Fruit fly (Drosophila melanogaster) whole organism, embryonic: ENCODE data around the gene lbl.

Experiments
- Atf3 ChIP-seq: fragments of 200-800 bp; sonication (Bioruptor generic); optimal IDR thresholded peaks from 3 replicates; lab custom pipeline; 2016; ENCODE audit warnings: missing biosample characterization, missing genetic modification characterization
- B-H1 ChIP-seq: fragments of 200-800 bp; sonication (Bioruptor generic); IDR thresholded peaks from 3 replicates; pipeline ENCODE4 v1.3.6; 2022; ENCODE audit warnings: missing biosample characterization, missing genetic modification characterization
- CG10274 ChIP-seq: fragments of 200-800 bp; sonication (Bioruptor generic); optimal IDR thresholded peaks from 3 replicates; lab custom pipeline; 2017; ENCODE audit warnings: missing biosample characterization, mild to moderate bottlenecking, missing genetic modification characterization
- CG10321 ChIP-seq: fragments of 200-800 bp; sonication (Bioruptor generic); IDR thresholded peaks from 2 replicates; pipeline ENCODE4 v1.3.6; 2022; ENCODE audit warnings: missing biosample characterization, missing genetic modification characterization
- CG12769 ChIP-seq: fragments of 200-800 bp; sonication (Bioruptor generic); optimal IDR thresholded peaks from 2 replicates; lab custom pipeline; 2019; ENCODE audit warnings: missing biosample characterization, mild to moderate bottlenecking, missing genetic modification characterization, moderate library complexity
- CG15011 ChIP-seq: fragments of 200-800 bp; sonication (Bioruptor generic); optimal IDR thresholded peaks from 3 replicates; lab custom pipeline; 2018; ENCODE audit warnings: missing biosample characterization, mild to moderate bottlenecking, missing genetic modification characterization
- CG15073 ChIP-seq: fragments of 200-800 bp; sonication (Bioruptor generic); optimal IDR thresholded peaks from 2 replicates; lab custom pipeline; 2016; ENCODE audit warnings: missing biosample characterization, missing genetic modification characterization
- CG17829 ChIP-seq: fragments of 200-800 bp; optimal IDR thresholded peaks from 2 replicates; lab custom pipeline; 2019; ENCODE audit warnings: missing biosample characterization, mild to moderate bottlenecking, missing genetic modification characterization, moderate library complexity
- CG7271 ChIP-seq: fragments of 200-800 bp; sonication (Bioruptor generic); optimal IDR thresholded peaks from 2 replicates; lab custom pipeline; 2018; ENCODE audit warnings: missing biosample characterization, mild to moderate bottlenecking, missing genetic modification characterization, moderate library complexity
- CG9727 ChIP-seq: fragments of 200-800 bp; sonication (Bioruptor generic); optimal IDR thresholded peaks from 3 replicates; lab custom pipeline; 2017; ENCODE audit warnings: missing biosample characterization, mild to moderate bottlenecking, missing genetic modification characterization
- Drgx ChIP-seq: fragments of 200-800 bp; sonication (Bioruptor generic); IDR thresholded peaks from 2 replicates; pipeline ENCODE4 v1.3.6; 2022; ENCODE audit warnings: missing biosample characterization, missing genetic modification characterization
- E2f1 ChIP-seq: fragments of 200-800 bp; sonication (Bioruptor generic); IDR thresholded peaks from 2 replicates; pipeline ENCODE4 v1.3.6; 2022; ENCODE audit warnings: missing biosample characterization, missing genetic modification characterization
- Elba2 ChIP-seq: fragments of 200-800 bp; sonication (Bioruptor generic); optimal IDR thresholded peaks from 3 replicates; lab custom pipeline; 2016; ENCODE audit warnings: missing biosample characterization, missing genetic modification characterization
- Fer1 ChIP-seq: fragments of 200-800 bp; sonication (Bioruptor generic); optimal IDR thresholded peaks from 2 replicates; lab custom pipeline; 2017; ENCODE audit warnings: missing biosample characterization, mild to moderate bottlenecking, missing genetic modification characterization
- Gsc ChIP-seq: fragments of 200-800 bp; sonication (Bioruptor generic); IDR thresholded peaks from 2 replicates; pipeline ENCODE4 v1.3.6; 2022; ENCODE audit warnings: missing biosample characterization, missing genetic modification characterization
- H15 ChIP-seq: fragments of 200-800 bp; sonication (Bioruptor generic); IDR thresholded peaks from 3 replicates; pipeline ENCODE4 v1.3.6; 2022; ENCODE audit warnings: missing biosample characterization, missing genetic modification characterization
- Nf-YC ChIP-seq: fragments of 200-800 bp; optimal IDR thresholded peaks from 3 replicates; lab custom pipeline; 2019; ENCODE audit warnings: missing biosample characterization, mild to moderate bottlenecking, missing genetic modification characterization, moderate library complexity
- Oli ChIP-seq: fragments of 200-800 bp; sonication (Bioruptor generic); optimal IDR thresholded peaks from 2 replicates; lab custom pipeline; 2018; ENCODE audit warnings: missing biosample characterization, mild to moderate bottlenecking, missing genetic modification characterization, moderate library complexity
- Rx ChIP-seq: fragments of 200-800 bp; sonication (Bioruptor generic); IDR thresholded peaks from 2 replicates; pipeline ENCODE4 v1.3.6; 2022; ENCODE audit warnings: missing biosample characterization, missing genetic modification characterization
- Sin3A ChIP-seq: fragments of >200 bp; optimal IDR thresholded peaks from 2 replicates; lab custom pipeline; 2018
- ac ChIP-seq: fragments of 200-800 bp; sonication (Bioruptor generic); optimal IDR thresholded peaks from 3 replicates; lab custom pipeline; 2017; ENCODE audit warnings: missing biosample characterization, mild to moderate bottlenecking, missing genetic modification characterization
- amos ChIP-seq: fragments of 200-800 bp; sonication (Bioruptor generic); IDR thresholded peaks from 2 replicates; pipeline ENCODE4 v1.3.6; 2022; ENCODE audit warnings: missing biosample characterization, missing genetic modification characterization; ENCODE audit not compliant: partially characterized antibody
- az2 ChIP-seq: fragments of 200-800 bp; sonication (Bioruptor generic); optimal IDR thresholded peaks from 3 replicates; lab custom pipeline; 2016; ENCODE audit warnings: missing biosample characterization, missing genetic modification characterization
- corto ChIP-seq: fragments of 200-800 bp; sonication (Bioruptor generic); optimal IDR thresholded peaks from 2 replicates; lab custom pipeline; 2016; ENCODE audit warnings: missing biosample characterization, mild to moderate bottlenecking, missing genetic modification characterization, moderate library complexity
- crp ChIP-seq, 2 experiments: fragments of 200-800 bp; sonication (Bioruptor generic); optimal IDR thresholded peaks; 2 replicates in 1 of 2; 3 replicates in 1 of 2; lab custom pipeline; 2017; ENCODE audit warnings: missing biosample characterization in 2 of 2, missing genetic modification characterization in 2 of 2, mild to moderate bottlenecking in 1 of 2, moderate library complexity in 1 of 2
- cwo ChIP-seq: fragments of 200-800 bp; sonication (Bioruptor generic); optimal IDR thresholded peaks from 3 replicates; lab custom pipeline; 2017; ENCODE audit warnings: missing biosample characterization, missing genetic modification characterization, mild to moderate bottlenecking, moderate library complexity, missing genetic modification reagents
- eyg ChIP-seq: fragments of 200-800 bp; sonication (Bioruptor generic); optimal IDR thresholded peaks from 3 replicates; lab custom pipeline; 2016; ENCODE audit warnings: missing biosample characterization, missing genetic modification characterization
- gt ChIP-seq: fragments of 200-800 bp; sonication (Bioruptor generic); IDR thresholded peaks from 2 replicates; pipeline ENCODE4 v1.3.6; 2022; ENCODE audit warnings: missing biosample characterization, missing genetic modification characterization
- hb ChIP-seq: fragments of 200-800 bp; sonication (Bioruptor generic); IDR thresholded peaks from 3 replicates; pipeline ENCODE4 v1.3.6; 2022; ENCODE audit warnings: missing biosample characterization, missing genetic modification characterization; ENCODE audit not compliant: partially characterized antibody
- jumu ChIP-seq: fragments of 200-800 bp; sonication (Bioruptor generic); optimal IDR thresholded peaks from 3 replicates; lab custom pipeline; 2016; ENCODE audit warnings: missing biosample characterization, missing genetic modification characterization
- nau ChIP-seq: fragments of 200-800 bp; sonication (Bioruptor generic); optimal IDR thresholded peaks from 3 replicates; lab custom pipeline; 2017; ENCODE audit warnings: missing biosample characterization, mild to moderate bottlenecking, missing genetic modification characterization, missing genetic modification reagents
- org-1 ChIP-seq: fragments of 200-800 bp; sonication (Bioruptor generic); optimal IDR thresholded peaks from 2 replicates; lab custom pipeline; 2017; ENCODE audit warnings: missing biosample characterization, missing genetic modification characterization
- p53 ChIP-seq: fragments of 200-800 bp; sonication (Bioruptor generic); optimal IDR thresholded peaks from 2 replicates; lab custom pipeline; 2016; ENCODE audit warnings: missing biosample characterization, missing genetic modification characterization
- schlank ChIP-seq: fragments of 200-800 bp; sonication (Bioruptor generic); optimal IDR thresholded peaks from 2 replicates; lab custom pipeline; 2018; ENCODE audit warnings: missing biosample characterization, mild to moderate bottlenecking, missing genetic modification characterization
- sd ChIP-seq: fragments of 200-800 bp; sonication (Bioruptor generic); optimal IDR thresholded peaks from 3 replicates; lab custom pipeline; 2018; ENCODE audit warnings: missing biosample characterization, mild to moderate bottlenecking, missing genetic modification characterization, moderate library complexity
- sqz ChIP-seq: fragments of 200-800 bp; sonication (Bioruptor generic); optimal IDR thresholded peaks from 3 replicates; lab custom pipeline; 2018; ENCODE audit warnings: missing biosample characterization, mild to moderate bottlenecking, missing genetic modification characterization
- ssp ChIP-seq: fragments of 200-800 bp; sonication (Bioruptor generic); IDR thresholded peaks from 2 replicates; pipeline ENCODE4 v1.3.6; 2022; ENCODE audit warnings: missing biosample characterization, missing genetic modification characterization
- ttk ChIP-seq: fragments of 200-800 bp; sonication (Bioruptor generic); IDR thresholded peaks from 2 replicates; pipeline ENCODE4 v2.1.2; 2022; ENCODE audit warnings: missing biosample characterization, missing genetic modification characterization
- wor ChIP-seq: fragments of 200-800 bp; sonication (Bioruptor generic); IDR thresholded peaks from 2 replicates; pipeline ENCODE4 v1.3.6; 2022; ENCODE audit warnings: missing biosample characterization, missing genetic modification characterization
- zfh1 ChIP-seq: fragments of 200-800 bp; sonication (Bioruptor generic); IDR thresholded peaks from 3 replicates; pipeline ENCODE4 v1.3.6; 2022; ENCODE audit warnings: missing biosample characterization, missing genetic modification characterization

The lbl gene

dm6 chr3R:21446334-21446733 is 12.4 kb upstream of the lbl start, which contains the start of gene lbe (continued):
- TF ChIP-seq H15 (GFP tag; lab: Robert Waterston, UW), result no peak
- no peak for TF ChIP-seq corto
- peak; percentile 97 for TF ChIP-seq CG10321
- no peak for TF ChIP-seq ac
- no peak for TF ChIP-seq E2f1 (GFP tag; lab: Robert Waterston, UW)
- TF ChIP-seq zfh1 (GFP tag; lab: Robert Waterston, UW), result no peak
- peak; percentile 100 for TF ChIP-seq Nf-YC (tag; lab: Kevin White, UChicago)
- peak; percentile 29 for TF ChIP-seq CG17829 (tag; lab: Kevin White, UChicago)
- TF ChIP-seq sd (tag; lab: Kevin White, UChicago), result peak; percentile 31
- no peak for TF ChIP-seq cwo (GFP tag; lab: Kevin White, UChicago)
- TF ChIP-seq Elba2 (GFP tag; lab: Kevin White, UChicago), result no peak
- TF ChIP-seq ssp (GFP tag; lab: Robert Waterston, UW), result no peak
- no peak for TF ChIP-seq CG12769 (tag; lab: Kevin White, UChicago)
- TF ChIP-seq jumu (GFP tag; lab: Kevin White, UChicago), result no peak
- no peak for TF ChIP-seq Rx (GFP tag; lab: Robert Waterston, UW)
- no peak for TF ChIP-seq CG10274 (GFP tag; lab: Kevin White, UChicago)
- no peak for TF ChIP-seq Sin3A
- TF ChIP-seq az2 (GFP tag; lab: Kevin White, UChicago), result no peak
- TF ChIP-seq wor (GFP tag; lab: Robert Waterston, UW), result no peak
- no peak for TF ChIP-seq Oli (tag; lab: Kevin White, UChicago)
- no peak for TF ChIP-seq nau
- TF ChIP-seq p53 (GFP tag; lab: Kevin White, UChicago), result no peak
- no peak for TF ChIP-seq Atf3 (GFP tag; lab: Kevin White, UChicago)
- peak; percentile 75 for TF ChIP-seq sqz (GFP tag; lab: Kevin White, UChicago)
- no peak for TF ChIP-seq CG15011 (GFP tag; lab: Kevin White, UChicago)
- no peak for TF ChIP-seq B-H1 (GFP tag; lab: Robert Waterston, UW)
- no peak for TF ChIP-seq org-1 (GFP tag; lab: Kevin White, UChicago)
- 0 out of 2 replicates have a peak, but pooled peaks have one; percentile 15 for TF ChIP-seq Drgx (GFP tag; lab: Robert Waterston, UW)
- no peak for TF ChIP-seq CG7271
- no peak for TF ChIP-seq amos (GFP tag; lab: Robert Waterston, UW)
- no peak for TF ChIP-seq Fer1 (GFP tag; lab: Kevin White, UChicago)
- no peak for TF ChIP-seq schlank

dm6 chr3R:21445327-21445726 is 11.4 kb upstream of the lbl start:
- no peak for TF ChIP-seq crp (GFP tag; optimal IDR thresholded peaks at IDR 0.05; lab: Kevin White, UChicago)
- no peak for TF ChIP-seq CG9727 (GFP tag; lab: Kevin White, UChicago)
- peak; percentile 37; the same call in 1 of the 3 replicates for TF ChIP-seq hb (GFP tag; lab: Robert Waterston, UW)
- TF ChIP-seq CG15073, result no peak
- TF ChIP-seq Gsc (GFP tag; lab: Robert Waterston, UW), result 0 out of 2 replicates have a peak, but pooled peaks have one; percentile 18
- no peak for TF ChIP-seq ttk (GFP tag; lab: Robert Waterston, UW)
- TF ChIP-seq gt (GFP tag; lab: Robert Waterston, UW), result no peak
- no peak for TF ChIP-seq eyg (GFP tag; lab: Kevin White, UChicago)
